Worm (Caenorhabditis elegans) whole organism, early embryonic: ENCODE data around the gene chil-14.
"Not testable (repeated sequence)": the region's sequence is repeated elsewhere in the genome, so short reads cannot be mapped to it uniquely, and the experiment has no call there.

Experiments
- B0310.2 ChIP-seq: sonication (generic microtip); optimal IDR thresholded peaks from 2 replicates; lab custom pipeline; 2016; ENCODE audit warnings: mild to moderate bottlenecking, missing genetic modification characterization, missing compliant biosample characterization
- aly-1 ChIP-seq: sonication (generic microtip); optimal IDR thresholded peaks from 2 replicates; lab custom pipeline; 2016; ENCODE audit warnings: missing genetic modification characterization, missing compliant biosample characterization
- ama-1 ChIP-seq: fragments of 150-350 bp; optimal IDR thresholded peaks from 2 replicates; lab custom pipeline; 2014
- ceh-36 ChIP-seq: sonication (generic microtip); optimal IDR thresholded peaks from 2 replicates; lab custom pipeline; 2016; ENCODE audit warnings: missing genetic modification characterization, inconsistent platforms, missing compliant biosample characterization
- ets-7 ChIP-seq: sonication (generic microtip); optimal IDR thresholded peaks from 2 replicates; lab custom pipeline; 2016; ENCODE audit warnings: missing genotype, missing genetic modification characterization, missing compliant biosample characterization
- hmbx-1 ChIP-seq: sonication (generic microtip); optimal IDR thresholded peaks from 2 replicates; lab custom pipeline; 2016; ENCODE audit warnings: mild to moderate bottlenecking, missing genetic modification characterization, missing compliant biosample characterization
- hnd-1 ChIP-seq: sonication (generic microtip); optimal IDR thresholded peaks from 2 replicates; lab custom pipeline; 2016; ENCODE audit warnings: missing genetic modification characterization, missing compliant biosample characterization
- pes-1 ChIP-seq: fragments of 200-800 bp; sonication (Bioruptor generic); IDR thresholded peaks from 2 replicates; pipeline ENCODE4 v1.3.6; 2022; ENCODE audit warnings: missing genetic modification reagents, missing genetic modification characterization, missing compliant biosample characterization
- scrt-1 ChIP-seq: fragments of 200-800 bp; sonication (Bioruptor generic); IDR thresholded peaks from 2 replicates; pipeline ENCODE4 v1.3.6; 2022; ENCODE audit warnings: missing genetic modification characterization, missing compliant biosample characterization

ce11 chrV:1490874-1491273 lies 36.0 kb downstream of the chil-14 start:
- TF ChIP-seq B0310.2 (tag; lab: Kevin White, UChicago); ama-1 (lab: Kevin White, UChicago); ets-7 (tag; lab: Kevin White, UChicago); hmbx-1 (tag; lab: Kevin White, UChicago); pes-1; aly-1 (tag; lab: Kevin White, UChicago); hnd-1 (tag; lab: Kevin White, UChicago); scrt-1 (GFP tag; lab: Robert Waterston, UW): not testable (repeated sequence)
- peak; percentile 80 for TF ChIP-seq ceh-36
